Fruit fly (Drosophila melanogaster): Measurements from ENCODE around the gene CG14408.

- TF ChIP-seq acj6 (GFP tag; optimal IDR thresholded peaks at IDR 0.05) (no peak), Sox102F (GFP tag; optimal IDR thresholded peaks at IDR 0.05) (no peak), Hr38 (GFP tag; optimal IDR thresholded peaks at IDR 0.05) (no peak)
These were observed 27.1 kb upstream of the CG14408 start, which contains the start of gene CG46399 for dm6 chrX:14858951-14859350.
